Worm (Caenorhabditis elegans) whole organism, late embryonic: ENCODE results near the gene try-12.

Experiments used
- C38D4.7 ChIP-seq: fragments of 200-800 bp; sonication (Bioruptor generic); optimal IDR thresholded peaks from 2 replicates; lab custom pipeline; 2018; ENCODE audit warnings: mild to moderate bottlenecking, missing genetic modification characterization, moderate library complexity, missing compliant biosample characterization
- F13H6.1 ChIP-seq: sonication (generic microtip); optimal IDR thresholded peaks from 2 replicates; lab custom pipeline; 2016; ENCODE audit warnings: missing genetic modification characterization, missing compliant biosample characterization
- Y22D7AL.16 ChIP-seq: sonication (generic microtip); optimal IDR thresholded peaks from 2 replicates; lab custom pipeline; 2016; ENCODE audit warnings: missing genetic modification characterization, missing compliant biosample characterization
- ahr-1 ChIP-seq: sonication (generic microtip); optimal IDR thresholded peaks from 2 replicates; lab custom pipeline; 2016; ENCODE audit warnings: missing genetic modification characterization, missing compliant biosample characterization
- ama-1 ChIP-seq: fragments of 150-350 bp; optimal IDR thresholded peaks from 2 replicates; lab custom pipeline; 2014
- ceh-18 ChIP-seq: sonication (generic microtip); optimal IDR thresholded peaks from 2 replicates; lab custom pipeline; 2016; ENCODE audit warnings: missing genetic modification characterization, missing compliant biosample characterization
- ceh-22 ChIP-seq: sonication (generic microtip); optimal IDR thresholded peaks from 2 replicates; lab custom pipeline; 2017; ENCODE audit warnings: missing biosample characterization, missing genetic modification characterization
- ceh-24 ChIP-seq: sonication (generic microtip); optimal IDR thresholded peaks from 2 replicates; lab custom pipeline; 2016; ENCODE audit warnings: mild to moderate bottlenecking, missing genetic modification characterization, missing compliant biosample characterization
- ceh-31 ChIP-seq: sonication (generic microtip); optimal IDR thresholded peaks from 2 replicates; lab custom pipeline; 2016; ENCODE audit warnings: missing genetic modification characterization, missing compliant biosample characterization
- ceh-45 ChIP-seq: fragments of 200-800 bp; sonication (Bioruptor generic); IDR thresholded peaks from 2 replicates; pipeline ENCODE4 v1.3.6; 2022; ENCODE audit warnings: missing genetic modification reagents, missing genetic modification characterization, missing compliant biosample characterization
- ceh-48 ChIP-seq: sonication (generic microtip); optimal IDR thresholded peaks from 2 replicates; lab custom pipeline; 2016; ENCODE audit warnings: missing genetic modification characterization, inconsistent platforms, missing compliant biosample characterization
- ceh-6 ChIP-seq: fragments of 200-800 bp; sonication (Bioruptor generic); optimal IDR thresholded peaks from 2 replicates; lab custom pipeline; 2018; ENCODE audit warnings: mild to moderate bottlenecking, missing genetic modification characterization, missing compliant biosample characterization
- che-1 ChIP-seq: sonication (generic microtip); optimal IDR thresholded peaks from 2 replicates; lab custom pipeline; 2016; ENCODE audit warnings: mild to moderate bottlenecking, missing genetic modification characterization, missing compliant biosample characterization
- dve-1 ChIP-seq: sonication (generic microtip); optimal IDR thresholded peaks from 2 replicates; lab custom pipeline; 2017; ENCODE audit warnings: antibody characterized with exemption, mild to moderate bottlenecking, missing genetic modification characterization, missing compliant biosample characterization
- ets-4 ChIP-seq: sonication (generic microtip); optimal IDR thresholded peaks from 2 replicates; lab custom pipeline; 2016; ENCODE audit warnings: missing genetic modification characterization, missing compliant biosample characterization
- fkh-10 ChIP-seq: fragments of 150-350 bp; optimal IDR thresholded peaks from 2 replicates; lab custom pipeline; 2014; ENCODE audit warnings: missing biosample characterization, missing genetic modification reagents, missing genetic modification characterization
- hlh-13 ChIP-seq: fragments of 200-800 bp; sonication (Bioruptor generic); optimal IDR thresholded peaks from 2 replicates; lab custom pipeline; 2018; ENCODE audit warnings: mild to moderate bottlenecking, missing genetic modification characterization, missing compliant biosample characterization
- hlh-30 ChIP-seq: sonication (generic microtip); optimal IDR thresholded peaks from 2 replicates; lab custom pipeline; 2017; ENCODE audit warnings: antibody characterized with exemption, missing genetic modification characterization, missing compliant biosample characterization; ENCODE audit not compliant: insufficient read depth
- hlh-6 ChIP-seq: sonication (generic microtip); optimal IDR thresholded peaks from 2 replicates; lab custom pipeline; 2016; ENCODE audit warnings: missing genotype, missing genetic modification characterization, missing compliant biosample characterization
- hlh-8 ChIP-seq: sonication (generic microtip); optimal IDR thresholded peaks from 2 replicates; lab custom pipeline; 2016; ENCODE audit warnings: missing genotype, missing genetic modification characterization, missing compliant biosample characterization
- lim-6 ChIP-seq: sonication (generic microtip); optimal IDR thresholded peaks from 2 replicates; lab custom pipeline; 2016; ENCODE audit warnings: missing genetic modification characterization, missing compliant biosample characterization
- lin-11 ChIP-seq: fragments of 200-800 bp; sonication (Bioruptor generic); optimal IDR thresholded peaks from 2 replicates; lab custom pipeline; 2018; ENCODE audit warnings: mild to moderate bottlenecking, missing genetic modification characterization, missing compliant biosample characterization
- nhr-11 ChIP-seq: fragments of 150-350 bp; optimal IDR thresholded peaks from 2 replicates; lab custom pipeline; 2014; ENCODE audit warnings: missing biosample characterization, missing genetic modification characterization
- odd-2 ChIP-seq: sonication (generic microtip); optimal IDR thresholded peaks from 2 replicates; lab custom pipeline; 2017; ENCODE audit warnings: antibody characterized with exemption, mild to moderate bottlenecking, missing genetic modification characterization, missing compliant biosample characterization
- pag-3 ChIP-seq: sonication (generic microtip); optimal IDR thresholded peaks from 2 replicates; lab custom pipeline; 2016; ENCODE audit warnings: missing compliant biosample characterization, missing genetic modification characterization, borderline replicate concordance
- pat-9 ChIP-seq: fragments of 200-800 bp; sonication (Bioruptor generic); optimal IDR thresholded peaks from 2 replicates; lab custom pipeline; 2018; ENCODE audit warnings: mild to moderate bottlenecking, missing genetic modification characterization, moderate library complexity, missing compliant biosample characterization
- pha-2 ChIP-seq: sonication (generic microtip); optimal IDR thresholded peaks from 2 replicates; lab custom pipeline; 2017; ENCODE audit warnings: mild to moderate bottlenecking, missing genetic modification characterization, missing compliant biosample characterization
- sox-2 ChIP-seq: fragments of 200-800 bp; sonication (Bioruptor generic); IDR thresholded peaks from 2 replicates; pipeline ENCODE4 v1.3.6; 2022; ENCODE audit warnings: missing genetic modification reagents, missing genetic modification characterization, missing compliant biosample characterization
- syd-9 ChIP-seq: sonication (generic microtip); optimal IDR thresholded peaks from 2 replicates; lab custom pipeline; 2016; ENCODE audit warnings: mild to moderate bottlenecking, missing genetic modification characterization, moderate library complexity, missing compliant biosample characterization
- tbx-2 ChIP-seq: sonication (generic microtip); optimal IDR thresholded peaks from 2 replicates; lab custom pipeline; 2016; ENCODE audit warnings: missing genetic modification characterization, missing compliant biosample characterization
- tbx-7 ChIP-seq: sonication (generic microtip); optimal IDR thresholded peaks from 2 replicates; lab custom pipeline; 2016; ENCODE audit warnings: missing genotype, missing genetic modification characterization, missing compliant biosample characterization
- ttx-3 ChIP-seq: sonication (generic microtip); optimal IDR thresholded peaks from 2 replicates; lab custom pipeline; 2016; ENCODE audit warnings: missing genetic modification reagents, missing genetic modification characterization, missing compliant biosample characterization
- unc-42 ChIP-seq: sonication (generic microtip); optimal IDR thresholded peaks from 2 replicates; lab custom pipeline; 2016; ENCODE audit warnings: missing genotype, missing genetic modification characterization, missing compliant biosample characterization
- zip-5 ChIP-seq: sonication (generic microtip); optimal IDR thresholded peaks from 2 replicates; lab custom pipeline; 2016; ENCODE audit warnings: missing genetic modification characterization, missing compliant biosample characterization

Gene try-12

ce11 chrV:7449303-7449827 lies at the start of gene try-12:
TSS of gene try-12 (plus strand) at chrV:7449353.
- no peak for TF ChIP-seq hlh-6 (tag; lab: Kevin White, UChicago)
- no peak for TF ChIP-seq ceh-24 (tag; lab: Kevin White, UChicago)
- TF ChIP-seq hlh-30 (tag; lab: Kevin White, UChicago) = no peak
- TF ChIP-seq hlh-8 (tag; lab: Kevin White, UChicago) = no peak
- no peak for TF ChIP-seq ets-4 (tag; lab: Kevin White, UChicago)
- no peak for TF ChIP-seq ceh-6
- no peak for TF ChIP-seq tbx-7 (tag; lab: Kevin White, UChicago)
- no peak for TF ChIP-seq C38D4.7
- no peak for TF ChIP-seq ceh-22 (tag; lab: Kevin White, UChicago)

DNA sequence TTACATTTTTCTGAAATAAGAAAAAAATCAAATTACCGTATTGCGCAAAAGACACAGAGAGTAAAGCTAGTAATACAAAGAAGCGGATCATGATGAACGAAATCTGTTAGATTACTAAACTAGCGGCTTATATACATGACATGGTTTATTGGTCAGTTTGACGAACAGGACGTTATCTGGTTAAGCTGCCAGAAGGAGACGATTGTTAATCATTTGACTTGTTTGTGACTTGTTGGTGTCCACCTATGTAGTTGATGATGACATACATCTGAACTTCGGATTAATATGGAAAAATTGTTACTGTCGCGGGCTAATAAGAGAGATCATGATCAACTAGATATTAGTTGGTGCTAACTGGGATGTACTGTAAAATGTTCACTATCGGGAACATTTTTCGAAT lies 49.1 kb upstream of the try-12 start, which contains the start of gene cnc-9:
TSS of gene cnc-9 (minus strand) at position 101 of the 400 bp plus-strand sequence.
- no peak for TF ChIP-seq ceh-24 (tag; lab: Kevin White, UChicago)
- TF ChIP-seq nhr-11 = no peak

DNA sequence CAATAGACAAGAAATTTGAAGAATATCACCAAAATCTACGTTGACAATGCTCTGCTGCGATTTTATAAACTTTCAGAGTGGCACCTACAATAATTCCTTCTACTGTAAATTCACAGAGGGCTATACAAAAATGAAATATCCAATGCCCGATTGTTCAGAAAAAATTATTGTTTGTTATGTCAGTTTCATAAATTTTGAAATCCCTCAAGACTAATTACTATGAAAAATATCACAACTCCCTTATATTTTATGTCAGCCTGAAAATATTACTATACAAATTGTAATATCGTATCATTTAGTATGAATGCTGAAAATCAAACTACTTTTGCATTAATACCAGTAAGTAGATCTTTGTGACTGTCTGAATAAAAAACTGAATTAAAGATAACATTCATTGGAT lies 48.6 kb upstream of the try-12 start, which contains the start of gene srx-60:
TSS of gene srx-60 (plus strand) at position 301 of the 400 bp plus-strand sequence.
- TF ChIP-seq che-1 (no peak), ceh-31 (tag; lab: Kevin White, UChicago) (no peak), pat-9 (no peak), hlh-13 (no peak), odd-2 (tag; lab: Kevin White, UChicago) (no peak), pha-2 (no peak), ttx-3 (tag; lab: Kevin White, UChicago) (no peak), ahr-1 (no peak), syd-9 (tag; lab: Kevin White, UChicago) (no peak)

DNA sequence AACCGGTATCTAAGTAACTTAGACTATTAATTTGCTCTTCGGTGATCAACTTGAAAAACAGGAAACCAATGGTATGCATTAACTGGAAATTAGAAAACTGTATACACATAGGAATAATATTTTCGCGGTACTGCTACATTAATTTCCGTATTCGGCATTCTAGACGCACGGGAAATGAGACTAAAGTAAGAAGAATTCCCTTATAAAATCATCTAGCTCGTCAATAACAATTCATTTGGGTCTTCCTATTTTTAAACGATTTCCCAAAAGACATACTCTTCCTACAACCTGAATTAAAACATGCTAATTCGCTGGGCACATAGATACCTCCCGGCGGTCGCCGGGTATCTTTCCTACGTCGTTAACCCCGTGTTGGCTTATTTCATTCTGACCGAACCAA lies 46.8 kb upstream of the try-12 start, which contains the start of gene srj-13:
TSS of gene srj-13 (plus strand) at position 301 of the 400 bp plus-strand sequence.
- TF ChIP-seq ama-1 (lab: Kevin White, UChicago) = no peak
- no peak for TF ChIP-seq lin-11 (tag; lab: Kevin White, UChicago)
- TF ChIP-seq ahr-1 = no peak

ce11 chrV:7403501-7403900 lies 45.7 kb upstream of the try-12 start:
- TF ChIP-seq ceh-18 = no peak
- TF ChIP-seq dve-1 = no peak
- TF ChIP-seq lim-6 = no peak
- no peak for TF ChIP-seq pha-2
- TF ChIP-seq F13H6.1 = no peak
- TF ChIP-seq tbx-2 (tag; lab: Kevin White, UChicago) = no peak

DNA sequence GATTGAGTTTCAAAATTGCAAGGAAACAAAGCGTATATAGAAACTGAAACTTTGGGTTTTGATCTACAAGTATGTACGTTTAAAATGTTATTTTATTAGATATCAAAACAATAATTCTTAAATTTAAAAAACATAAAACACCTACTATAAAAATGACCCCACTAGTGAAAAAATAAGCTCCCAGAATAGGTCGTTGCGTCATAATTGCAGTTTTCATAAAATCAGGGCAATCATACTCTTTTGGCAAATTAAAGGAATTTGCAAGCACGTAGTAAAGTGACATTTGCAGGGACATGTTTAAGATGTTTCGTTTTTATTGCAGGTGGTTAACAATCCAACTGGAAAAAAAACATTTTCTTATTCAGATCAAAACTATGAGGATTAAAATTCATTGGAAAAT lies 40.6 kb upstream of the try-12 start, which contains the start of gene srt-6:
TSS of gene srt-6 (minus strand) at position 295 of the 400 bp plus-strand sequence.
- no peak for TF ChIP-seq tbx-7 (tag; lab: Kevin White, UChicago)
- no peak for TF ChIP-seq che-1
- TF ChIP-seq sox-2 (GFP tag; lab: Robert Waterston, UW) = no peak

ce11 chrV:7409599-7409998 lies 39.6 kb upstream of the try-12 start, which contains the start of gene R13D7.2:
TSS of gene R13D7.2 (plus strand) at chrV:7409899.
- TF ChIP-seq zip-5 (tag; lab: Kevin White, UChicago) (no peak), pag-3 (tag; lab: Kevin White, UChicago) (no peak), fkh-10 (GFP tag; lab: Kevin White, UChicago) (no peak), Y22D7AL.16 (tag; lab: Kevin White, UChicago) (no peak), ceh-45 (GFP tag; lab: Robert Waterston, UW) (no peak), ceh-48 (tag; lab: Kevin White, UChicago) (no peak), ceh-22 (tag; lab: Kevin White, UChicago) (no peak), che-1 (no peak), ahr-1 (no peak), nhr-11 (no peak), unc-42 (tag; lab: Kevin White, UChicago) (no peak)
- TF ChIP-seq, all 69 proteins: peak for 0
